Fruit fly (Drosophila melanogaster): ENCODE measurements around the gene Ip259.

Gene Ip259

dm6 chr2L:10379865-10380264 lies 28.3 kb upstream of the Ip259 start, which contains the start of gene gny (continued):
- peak; percentile 32 for TF ChIP-seq HmgZ (tag; optimal IDR thresholded peaks at IDR 0.05)
- peak; percentile 81 for TF ChIP-seq pzg (GFP tag; optimal IDR thresholded peaks at IDR 0.05)
- peak; percentile 2 for TF ChIP-seq Sin3A (optimal IDR thresholded peaks at IDR 0.05)

dm6 chr2L:10381890-10382450 lies 26.2 kb upstream of the Ip259 start, which contains the start of gene CG5096:
Gene CG5096 (plus strand): TSS chr2L:10382263.
- TF ChIP-seq CG14441 (GFP tag; IDR thresholded peaks at IDR 0.05): peak; percentile 92
- TF ChIP-seq NC2β (GFP tag; optimal IDR thresholded peaks at IDR 0.05): peak; percentile 19
- TF ChIP-seq shn (GFP tag; optimal IDR thresholded peaks at IDR 0.05): peak; percentile 18
- TF ChIP-seq Sry-δ (GFP tag; optimal IDR thresholded peaks at IDR 0.05): peak; percentile 38
- peak; percentile 89 for TF ChIP-seq Hand (GFP tag; optimal IDR thresholded peaks at IDR 0.05)
- TF ChIP-seq Rx (GFP tag; IDR thresholded peaks at IDR 0.05): no peak
- TF ChIP-seq Oli (tag; optimal IDR thresholded peaks at IDR 0.05): peak; percentile 86
- no peak for TF ChIP-seq CG42726 (GFP tag; IDR thresholded peaks at IDR 0.05; ENCODE audit: partially characterized antibody)
- peak; percentile 97 for TF ChIP-seq CG2678 (tag; optimal IDR thresholded peaks at IDR 0.05)
- TF ChIP-seq Adf1 (GFP tag; IDR thresholded peaks at IDR 0.05): peak; percentile 76
- no peak for TF ChIP-seq Dip2 (GFP tag; IDR thresholded peaks at IDR 0.05)
- peak; percentile 83 for TF ChIP-seq CG6765 (GFP tag; optimal IDR thresholded peaks at IDR 0.05)
- peak; percentile 90 for TF ChIP-seq BtbVII (GFP tag; optimal IDR thresholded peaks at IDR 0.05)
- peak; percentile 92 for TF ChIP-seq sens (GFP tag)
- TF ChIP-seq CG11560 (tag; IDR thresholded peaks at IDR 0.05): no peak
- TF ChIP-seq Doc3 (GFP tag; IDR thresholded peaks at IDR 0.05; ENCODE audit: partially characterized antibody): no peak
- no peak for TF ChIP-seq ato (GFP tag; IDR thresholded peaks at IDR 0.05; ENCODE audit: partially characterized antibody)
- peak; percentile 92 for TF ChIP-seq cwo (GFP tag; optimal IDR thresholded peaks at IDR 0.05)
- TF ChIP-seq sob (GFP tag; IDR thresholded peaks at IDR 0.05): peak; percentile 92; the same call in 1 of the 2 replicates
- TF ChIP-seq esg (GFP tag; conservative IDR thresholded peaks at IDR 0.05): peak; percentile 82
- peak; percentile 85 for TF ChIP-seq B-H1 (GFP tag; IDR thresholded peaks at IDR 0.05)
- TF ChIP-seq CG7271 (tag; optimal IDR thresholded peaks at IDR 0.05): no peak
- peak; percentile 92 for TF ChIP-seq CG11504 (tag; optimal IDR thresholded peaks at IDR 0.05)
- peak; percentile 80 to 82 for TF ChIP-seq dpn (GFP tag; optimal IDR thresholded peaks at IDR 0.05)
- peak; percentile 59; the same call in 1 of the 2 replicates for TF ChIP-seq CG10321 (GFP tag; IDR thresholded peaks at IDR 0.05)
- peak; percentile 84 for TF ChIP-seq CG18476 (GFP tag; optimal IDR thresholded peaks at IDR 0.05)
- TF ChIP-seq CG12071 (GFP tag; optimal IDR thresholded peaks at IDR 0.05): no peak
- no peak for TF ChIP-seq Kr (GFP tag; optimal IDR thresholded peaks at IDR 0.05)
- TF ChIP-seq CG1233 (GFP tag; optimal IDR thresholded peaks at IDR 0.05): peak; percentile 84
- peak; percentile 91 for TF ChIP-seq CG12391 (tag; optimal IDR thresholded peaks at IDR 0.05)
- TF ChIP-seq Hr39 (optimal IDR thresholded peaks at IDR 0.05): no peak
- TF ChIP-seq CG34224 (GFP tag; IDR thresholded peaks at IDR 0.05; ENCODE audit: partially characterized antibody): no peak
- TF ChIP-seq Antp (GFP tag; optimal IDR thresholded peaks at IDR 0.05): peak; percentile 48
- peak; percentile 85 for TF ChIP-seq Blimp-1 (GFP tag; optimal IDR thresholded peaks at IDR 0.05)
- TF ChIP-seq btn (GFP tag; optimal IDR thresholded peaks at IDR 0.05): peak; percentile 41
- TF ChIP-seq CG14860 (GFP tag; IDR thresholded peaks at IDR 0.05; ENCODE audit: partially characterized antibody): no peak
- TF ChIP-seq bsh (GFP tag; optimal IDR thresholded peaks at IDR 0.05): peak in 1 of 2 experiments; percentile 90
- no peak for TF ChIP-seq Doc2 (GFP tag; IDR thresholded peaks at IDR 0.05)
- peak; percentile 83 for TF ChIP-seq run (tag; optimal IDR thresholded peaks at IDR 0.05)
- TF ChIP-seq Mad (GFP tag; optimal IDR thresholded peaks at IDR 0.05): peak; percentile 47
- TF ChIP-seq dan (GFP tag; IDR thresholded peaks at IDR 0.05): no peak
- peak; percentile 87 for TF ChIP-seq fd3F (GFP tag; optimal IDR thresholded peaks at IDR 0.05)
- peak; percentile 66 for TF ChIP-seq CG12104 (GFP tag; optimal IDR thresholded peaks at IDR 0.05)
- TF ChIP-seq Elba2 (GFP tag; optimal IDR thresholded peaks at IDR 0.05): no peak
- peak; percentile 93 for TF ChIP-seq so (GFP tag; IDR thresholded peaks at IDR 0.05)
- peak; percentile 90 for TF ChIP-seq tgo (GFP tag; IDR thresholded peaks at IDR 0.05)
